Worm (Caenorhabditis elegans) whole organism, L4 larva: ENCODE results near the gene EEED8.14.

Experiments
- F49E8.2 ChIP-seq: sonication (generic microtip); optimal IDR thresholded peaks from 2 replicates; lab custom pipeline; 2016; ENCODE audit warnings: missing compliant biosample characterization, mild to moderate bottlenecking, missing genetic modification characterization, borderline replicate concordance
- T26A8.4 ChIP-seq: fragments of 200-800 bp; sonication (Bioruptor generic); IDR thresholded peaks from 2 replicates; pipeline ENCODE4 v1.3.6; 2022; ENCODE audit warnings: missing genetic modification characterization, missing compliant biosample characterization
- Y5F2A.4 ChIP-seq: fragments of 200-800 bp; sonication (Bioruptor generic); optimal IDR thresholded peaks from 2 replicates; lab custom pipeline; 2018; ENCODE audit warnings: mild to moderate bottlenecking, missing genetic modification characterization, missing compliant biosample characterization
- ZK337.2 ChIP-seq: fragments of 200-800 bp; sonication (Bioruptor generic); IDR thresholded peaks from 2 replicates; pipeline ENCODE4 v1.3.6; 2022; ENCODE audit warnings: missing genetic modification reagents, missing genetic modification characterization, missing compliant biosample characterization
- ZK546.5 ChIP-seq, 2 experiments: sonication (generic microtip); optimal IDR thresholded peaks; 2 replicates each; lab custom pipeline; 2017; ENCODE audit warnings: missing biosample characterization in 2 of 2, missing genetic modification characterization in 2 of 2
- aly-2 ChIP-seq: sonication (generic microtip); optimal IDR thresholded peaks from 2 replicates; lab custom pipeline; 2018; ENCODE audit warnings: missing biosample characterization, missing genetic modification characterization
- dmd-9 ChIP-seq: fragments of 200-800 bp; sonication (Bioruptor generic); IDR thresholded peaks from 2 replicates; pipeline ENCODE4 v1.3.6; 2022; ENCODE audit warnings: missing genetic modification reagents, missing genetic modification characterization, missing compliant biosample characterization
- fkh-10 ChIP-seq: fragments of 150-350 bp; optimal IDR thresholded peaks from 2 replicates; lab custom pipeline; 2014; ENCODE audit warnings: missing biosample characterization, missing genetic modification reagents, missing genetic modification characterization
- nhr-77 ChIP-seq: fragments of 150-350 bp; optimal IDR thresholded peaks from 2 replicates; lab custom pipeline; 2014; ENCODE audit warnings: missing biosample characterization, missing genetic modification characterization
- pha-4 ChIP-seq, 2 experiments: fragments of 150-350 bp in 1 of 2; fragments of 200-800 bp in 1 of 2; sonication (Bioruptor generic) in 1 of 2; IDR thresholded peaks in 1 of 2; optimal IDR thresholded peaks in 1 of 2; 2 replicates each; pipeline versions ENCODE4 v1.3.6 to Lab custom; 2014 to 2022; ENCODE audit warnings: missing genetic modification characterization in 2 of 2, missing genetic modification reagents in 2 of 2, missing biosample characterization in 1 of 2, missing compliant biosample characterization in 1 of 2
- unc-62 ChIP-seq, 3 experiments: fragments of 150-350 bp in 1 of 3; sonication (generic microtip); optimal IDR thresholded peaks in 2 of 3; peaks in 1 of 3; 1 replicate in 1 of 3; 2 replicates in 2 of 3; lab custom pipeline; 2014 to 2017; ENCODE audit warnings: missing biosample characterization in 3 of 3, missing genetic modification characterization in 3 of 3, missing genetic modification reagents in 3 of 3, missing genotype in 1 of 3

DNA sequence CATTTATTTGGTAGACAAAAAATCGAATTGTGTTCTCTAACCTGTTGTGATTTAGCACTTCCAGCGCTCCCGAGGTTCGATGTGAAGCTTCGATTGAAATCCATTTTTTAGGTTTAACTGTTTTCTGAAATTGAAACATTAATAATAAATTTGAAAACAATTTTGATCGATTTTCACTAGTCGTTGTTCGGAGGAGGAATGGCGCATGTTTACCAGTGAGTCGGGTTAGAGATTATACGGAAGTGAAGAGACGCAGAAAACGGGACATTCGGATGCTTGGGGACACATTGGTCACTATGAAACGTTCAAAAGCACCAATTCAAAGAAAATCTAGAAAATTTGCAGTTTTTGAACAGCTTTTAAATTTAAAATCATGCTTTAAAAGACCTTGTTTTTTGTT is 15.1 kb downstream of the EEED8.14 start, which contains the start of gene fbxl-3:
- TF ChIP-seq Y5F2A.4 (GFP tag; lab: Kevin White, UChicago), result no peak
- TF ChIP-seq pha-4 (GFP tag; IDR thresholded peaks at IDR 0.05; lab: Robert Waterston, UW), result no peak
- TF ChIP-seq pha-4 (tag; optimal IDR thresholded peaks at IDR 0.05; lab: Kevin White, UChicago), result no peak
- no peak for TF ChIP-seq aly-2
- TF ChIP-seq nhr-77, result no peak
- TF ChIP-seq ZK337.2, result no peak
- TF ChIP-seq ZK546.5 (tag; optimal IDR thresholded peaks at IDR 0.05; lab: Kevin White, UChicago), result no peak
- TF ChIP-seq unc-62 (GFP tag; optimal IDR thresholded peaks at IDR 0.05 in 1 of 2; lab: Kevin White, UChicago), result no peak
- TF ChIP-seq unc-62 (tag; optimal IDR thresholded peaks at IDR 0.05; lab: Kevin White, UChicago), result no peak
- no peak for TF ChIP-seq F49E8.2 (tag; lab: Kevin White, UChicago)
- TF ChIP-seq dmd-9 (GFP tag; lab: Robert Waterston, UW), result no peak
- TF ChIP-seq T26A8.4 (GFP tag; lab: Robert Waterston, UW), result no peak
- no peak for TF ChIP-seq fkh-10
